Worm (Caenorhabditis elegans) whole organism, L1 larva: ENCODE data around the gene F10E7.2.

ENCODE experiments used
- C04F5.9 ChIP-seq: sonication (generic microtip); optimal IDR thresholded peaks from 2 replicates; lab custom pipeline; 2016; ENCODE audit warnings: missing genetic modification characterization, missing compliant biosample characterization
- C34B4.2 ChIP-seq: sonication (generic microtip); optimal IDR thresholded peaks from 2 replicates; lab custom pipeline; 2017; ENCODE audit warnings: mild to moderate bottlenecking, missing genetic modification characterization, missing compliant biosample characterization
- Y116A8C.19 ChIP-seq: sonication (generic microtip); optimal IDR thresholded peaks from 2 replicates; lab custom pipeline; 2016; ENCODE audit warnings: missing compliant biosample characterization, missing genetic modification characterization, borderline replicate concordance
- alr-1 ChIP-seq: fragments of 200-800 bp; sonication (Bioruptor generic); optimal IDR thresholded peaks from 2 replicates; lab custom pipeline; 2018; ENCODE audit warnings: borderline replicate concordance, mild to moderate bottlenecking, missing genetic modification characterization, missing compliant biosample characterization
- ama-1 ChIP-seq: fragments of 150-350 bp; optimal IDR thresholded peaks from 2 replicates; lab custom pipeline; 2014
- blmp-1 ChIP-seq: fragments of 150-350 bp; optimal IDR thresholded peaks from 2 replicates; lab custom pipeline; 2014; ENCODE audit warnings: missing biosample characterization, missing genetic modification characterization
- ceh-8 ChIP-seq: fragments of 200-800 bp; sonication (Bioruptor generic); optimal IDR thresholded peaks from 2 replicates; lab custom pipeline; 2018; ENCODE audit warnings: mild to moderate bottlenecking, missing genetic modification characterization, moderate library complexity, missing compliant biosample characterization
- ceh-90 ChIP-seq: sonication (generic microtip); optimal IDR thresholded peaks from 2 replicates; lab custom pipeline; 2016; ENCODE audit warnings: missing genetic modification characterization, missing compliant biosample characterization
- dsc-1 ChIP-seq: sonication (generic microtip); optimal IDR thresholded peaks from 2 replicates; lab custom pipeline; 2016; ENCODE audit warnings: mild to moderate bottlenecking, missing genetic modification characterization, missing compliant biosample characterization
- egl-27 ChIP-seq, 2 experiments: fragments of 150-350 bp in 1 of 2; sonication (generic microtip); optimal IDR thresholded peaks; 3 replicates each; lab custom pipeline; 2017 to 2018; ENCODE audit warnings: missing biosample characterization in 2 of 2, missing genetic modification characterization in 2 of 2, missing genetic modification reagents in 2 of 2
- elt-2 ChIP-seq: sonication (generic microtip); optimal IDR thresholded peaks from 2 replicates; lab custom pipeline; 2016; ENCODE audit warnings: missing genetic modification characterization, mild to moderate bottlenecking, inconsistent platforms, missing compliant biosample characterization, missing genetic modification reagents
- fkh-4 ChIP-seq: sonication (generic microtip); optimal IDR thresholded peaks from 2 replicates; lab custom pipeline; 2016; ENCODE audit warnings: missing compliant biosample characterization, missing genetic modification characterization, borderline replicate concordance
- fkh-8 ChIP-seq: sonication (generic microtip); optimal IDR thresholded peaks from 2 replicates; lab custom pipeline; 2016; ENCODE audit warnings: mild to moderate bottlenecking, missing genetic modification characterization, missing compliant biosample characterization
- grh-1 ChIP-seq: fragments of 200-800 bp; sonication (Bioruptor generic); IDR thresholded peaks from 2 replicates; pipeline ENCODE4 v1.3.6; 2022; ENCODE audit warnings: missing genetic modification reagents, missing genetic modification characterization, missing compliant biosample characterization
- hlh-17 ChIP-seq: fragments of 200-800 bp; sonication (Bioruptor generic); optimal IDR thresholded peaks from 2 replicates; lab custom pipeline; 2018; ENCODE audit warnings: missing genetic modification characterization, mild to moderate bottlenecking, missing compliant biosample characterization, moderate library complexity, borderline replicate concordance
- hlh-4 ChIP-seq: sonication (generic microtip); optimal IDR thresholded peaks from 2 replicates; lab custom pipeline; 2016; ENCODE audit warnings: mild to moderate bottlenecking, missing genetic modification characterization, missing compliant biosample characterization
- hpl-2 ChIP-seq: fragments of 150-350 bp; optimal IDR thresholded peaks from 2 replicates; lab custom pipeline; 2014; ENCODE audit warnings: missing biosample characterization, missing genetic modification reagents, missing genetic modification characterization
- lin-35 ChIP-seq, 2 experiments: fragments of 150-350 bp; optimal IDR thresholded peaks; 2 replicates each; lab custom pipeline; 2014; ENCODE audit warnings: missing biosample characterization in 2 of 2, missing genetic modification characterization in 2 of 2, missing genetic modification reagents in 2 of 2
- mef-2 ChIP-seq: fragments of 150-350 bp; optimal IDR thresholded peaks from 2 replicates; lab custom pipeline; 2014; ENCODE audit warnings: missing biosample characterization, missing genetic modification characterization
- nhr-11 ChIP-seq: fragments of 150-350 bp; optimal IDR thresholded peaks from 2 replicates; lab custom pipeline; 2014; ENCODE audit warnings: missing biosample characterization, missing genetic modification characterization
- nhr-12 ChIP-seq: sonication (generic microtip); optimal IDR thresholded peaks from 2 replicates; lab custom pipeline; 2017; ENCODE audit warnings: missing biosample characterization, missing genetic modification characterization
- nhr-19 ChIP-seq: fragments of 200-800 bp; sonication (Bioruptor generic); conservative IDR thresholded peaks from 2 replicates; pipeline ENCODE4 v1.3.6; 2022; ENCODE audit warnings: missing genetic modification characterization, missing compliant biosample characterization
- nhr-237 ChIP-seq: fragments of 150-350 bp; optimal IDR thresholded peaks from 2 replicates; lab custom pipeline; 2014; ENCODE audit warnings: missing biosample characterization, missing genetic modification characterization
- nhr-47 ChIP-seq: sonication (generic microtip); optimal IDR thresholded peaks from 2 replicates; lab custom pipeline; 2016; ENCODE audit warnings: mild to moderate bottlenecking, missing genetic modification characterization, moderate library complexity, missing compliant biosample characterization
- nhr-71 ChIP-seq: sonication (generic microtip); optimal IDR thresholded peaks from 2 replicates; lab custom pipeline; 2016; ENCODE audit warnings: mild to moderate bottlenecking, missing genetic modification characterization, moderate library complexity, missing compliant biosample characterization
- nhr-76 ChIP-seq: sonication (generic microtip); optimal IDR thresholded peaks from 2 replicates; lab custom pipeline; 2017; ENCODE audit warnings: missing biosample characterization, missing genetic modification characterization
- nhr-77 ChIP-seq: fragments of 150-350 bp; optimal IDR thresholded peaks from 2 replicates; lab custom pipeline; 2014; ENCODE audit warnings: missing biosample characterization, missing genetic modification characterization
- nhr-84 ChIP-seq: sonication (generic microtip); optimal IDR thresholded peaks from 2 replicates; lab custom pipeline; 2017; ENCODE audit warnings: missing biosample characterization, missing genetic modification characterization
- nhr-85 ChIP-seq: sonication (generic microtip); peaks from one replicate; lab custom pipeline; 2016; ENCODE audit warnings: missing genetic modification characterization, inconsistent platforms, missing compliant biosample characterization
- nhr-90 ChIP-seq: sonication (generic microtip); optimal IDR thresholded peaks from 2 replicates; lab custom pipeline; 2016; ENCODE audit warnings: mild to moderate bottlenecking, missing genetic modification characterization, missing compliant biosample characterization; ENCODE audit not compliant: poor library complexity
- snpc-4 ChIP-seq: fragments of 150-350 bp; optimal IDR thresholded peaks from 2 replicates; lab custom pipeline; 2014; ENCODE audit warnings: missing biosample characterization, missing genetic modification characterization
- snu-23 ChIP-seq: sonication (generic microtip); optimal IDR thresholded peaks from 2 replicates; lab custom pipeline; 2016; ENCODE audit warnings: missing genetic modification characterization, missing compliant biosample characterization
- sox-4 ChIP-seq: sonication (generic microtip); optimal IDR thresholded peaks from 2 replicates; lab custom pipeline; 2016; ENCODE audit warnings: missing genetic modification characterization, missing compliant biosample characterization
- sptf-1 ChIP-seq: fragments of 150-350 bp; optimal IDR thresholded peaks from 2 replicates; lab custom pipeline; 2014; ENCODE audit warnings: missing biosample characterization, missing genetic modification characterization
- sup-37 ChIP-seq: fragments of 200-800 bp; sonication (Bioruptor generic); optimal IDR thresholded peaks from 2 replicates; lab custom pipeline; 2018; ENCODE audit warnings: mild to moderate bottlenecking, missing genetic modification characterization, missing compliant biosample characterization
- tlp-1 ChIP-seq: fragments of 150-350 bp; optimal IDR thresholded peaks from 2 replicates; lab custom pipeline; 2014; ENCODE audit warnings: missing biosample characterization, missing genetic modification characterization
- unc-86 ChIP-seq: sonication (generic microtip); optimal IDR thresholded peaks from 2 replicates; lab custom pipeline; 2016; ENCODE audit warnings: missing genetic modification characterization, missing compliant biosample characterization
- unc-98 ChIP-seq: fragments of 200-800 bp; sonication (Bioruptor generic); IDR thresholded peaks from 2 replicates; pipeline ENCODE4 v1.3.6; 2022; ENCODE audit warnings: missing genetic modification characterization, missing compliant biosample characterization
- vab-15 ChIP-seq: sonication (generic microtip); optimal IDR thresholded peaks from 2 replicates; lab custom pipeline; 2017; ENCODE audit warnings: missing genotype, mild to moderate bottlenecking, missing genetic modification characterization, missing compliant biosample characterization
- xbp-1 ChIP-seq: sonication (generic microtip); optimal IDR thresholded peaks from 2 replicates; lab custom pipeline; 2016; ENCODE audit warnings: missing genetic modification characterization, missing compliant biosample characterization
- zag-1 ChIP-seq: fragments of 150-350 bp; optimal IDR thresholded peaks from 2 replicates; lab custom pipeline; 2014; ENCODE audit warnings: missing biosample characterization, missing genetic modification characterization
- ztf-4 ChIP-seq: fragments of 150-350 bp; optimal IDR thresholded peaks from 2 replicates; lab custom pipeline; 2014; ENCODE audit warnings: missing biosample characterization, missing genetic modification characterization

F10E7.2 gene

DNA sequence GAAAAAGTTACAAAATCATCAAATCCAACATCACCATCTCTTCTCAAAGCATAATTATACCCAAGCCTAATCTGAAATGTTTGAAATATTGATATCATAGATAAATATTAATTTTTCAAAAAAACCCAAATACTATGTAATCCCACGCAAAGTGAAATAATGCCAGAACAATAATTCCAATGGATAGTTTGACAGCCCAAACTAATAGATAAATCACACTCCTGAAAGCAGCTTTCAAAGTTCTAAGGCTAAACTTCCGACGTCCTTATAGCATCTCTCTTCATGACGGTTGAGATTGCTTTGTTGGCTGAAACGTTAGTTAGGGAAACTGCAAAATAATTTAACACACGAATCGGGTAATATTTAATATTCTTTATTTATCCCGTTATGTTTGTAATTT lies 22.8 kb upstream of the F10E7.2 start:
- TF ChIP-seq nhr-71 (tag; lab: Kevin White, UChicago) (peak; percentile 22), nhr-90 (peak; percentile 0), dsc-1 (tag; lab: Kevin White, UChicago) (no peak)

DNA sequence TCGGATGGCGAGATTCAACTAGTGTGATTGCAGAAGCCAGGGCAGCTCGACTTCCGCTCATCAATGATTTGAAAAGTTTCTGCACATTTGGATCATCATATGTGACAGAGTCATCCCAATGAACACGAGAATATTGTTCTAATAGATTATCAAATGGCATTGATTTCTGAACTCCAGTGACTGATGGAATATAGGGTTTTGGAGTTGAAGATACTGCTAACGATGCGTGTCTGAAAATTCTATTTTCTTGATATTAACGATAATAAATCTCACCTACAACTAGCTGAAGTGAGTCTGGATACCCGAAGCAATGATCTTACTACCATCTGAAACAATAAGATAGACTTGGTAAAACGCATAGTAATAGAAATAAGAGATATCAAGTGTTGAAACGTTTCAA lies 21.2 kb upstream of the F10E7.2 start, which contains the start of gene mmaa-1:
mmaa-1 (minus strand) TSS at position 328 of the 400 bp plus-strand sequence.
- TF ChIP-seq grh-1 (GFP tag; lab: Robert Waterston, UW) (no peak), nhr-71 (tag; lab: Kevin White, UChicago) (peak; percentile 10), egl-27 (tag; optimal IDR thresholded peaks at IDR 0.05; lab: Kevin White, UChicago) (no peak)

DNA sequence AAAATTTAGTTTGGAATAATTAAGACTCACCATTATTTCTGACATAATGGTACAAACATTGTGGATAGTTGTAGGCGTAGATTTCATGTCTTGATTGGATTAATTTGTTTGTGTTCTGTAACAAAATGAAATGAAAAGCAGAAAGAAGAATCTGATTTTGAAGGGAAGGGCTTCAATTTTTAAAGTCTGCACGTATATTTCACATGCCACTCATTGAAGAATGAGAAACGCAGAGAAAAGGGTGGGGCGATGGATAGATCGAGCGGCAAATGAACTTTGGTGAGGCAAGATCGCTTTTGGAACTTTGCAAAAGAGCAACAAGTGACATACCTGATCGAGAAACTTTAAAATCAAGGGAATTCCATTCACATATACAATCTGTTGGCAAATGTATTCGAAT lies 19.8 kb upstream of the F10E7.2 start:
- TF ChIP-seq nhr-11 (tag; lab: Kevin White, UChicago) (no peak), nhr-71 (tag; lab: Kevin White, UChicago) (peak; percentile 21), snu-23 (GFP tag; lab: Kevin White, UChicago) (peak; percentile 22), blmp-1 (tag; lab: Kevin White, UChicago) (peak; percentile 17)

DNA sequence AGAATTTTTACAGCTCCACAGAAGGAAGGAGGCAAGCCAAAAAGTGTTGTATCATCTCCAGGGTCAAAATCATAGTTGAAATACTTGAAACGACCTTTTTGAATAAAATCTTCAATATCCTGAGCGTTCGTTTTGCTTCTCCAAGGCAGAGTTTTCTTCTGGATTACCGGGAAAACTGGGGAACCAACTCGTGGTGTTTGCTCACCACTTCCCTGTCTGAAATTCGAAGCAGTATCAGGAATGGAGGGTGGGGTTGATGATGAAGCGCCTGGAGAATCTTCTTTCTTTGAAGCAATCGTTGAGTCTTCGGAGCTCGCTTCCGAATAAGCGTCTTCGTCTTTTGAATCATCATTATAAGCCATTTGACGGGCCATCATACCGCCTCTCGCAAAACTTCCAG lies 18.9 kb upstream of the F10E7.2 start:
- TF ChIP-seq hpl-2 (GFP tag; lab: Kevin White, UChicago) (no peak), elt-2 (tag; lab: Kevin White, UChicago) (no peak), unc-98 (GFP tag; lab: Robert Waterston, UW) (no peak), nhr-84 (tag; lab: Kevin White, UChicago) (no peak), lin-35 (GFP tag; optimal IDR thresholded peaks at IDR 0.05; lab: Kevin White, UChicago) (no peak), nhr-237 (tag; lab: Kevin White, UChicago) (no peak), xbp-1 (tag; lab: Kevin White, UChicago) (no peak), nhr-85 (tag; lab: Kevin White, UChicago) (no peak), Y116A8C.19 (no peak)
- TF ChIP-seq, all 84 proteins: peak for 0

DNA sequence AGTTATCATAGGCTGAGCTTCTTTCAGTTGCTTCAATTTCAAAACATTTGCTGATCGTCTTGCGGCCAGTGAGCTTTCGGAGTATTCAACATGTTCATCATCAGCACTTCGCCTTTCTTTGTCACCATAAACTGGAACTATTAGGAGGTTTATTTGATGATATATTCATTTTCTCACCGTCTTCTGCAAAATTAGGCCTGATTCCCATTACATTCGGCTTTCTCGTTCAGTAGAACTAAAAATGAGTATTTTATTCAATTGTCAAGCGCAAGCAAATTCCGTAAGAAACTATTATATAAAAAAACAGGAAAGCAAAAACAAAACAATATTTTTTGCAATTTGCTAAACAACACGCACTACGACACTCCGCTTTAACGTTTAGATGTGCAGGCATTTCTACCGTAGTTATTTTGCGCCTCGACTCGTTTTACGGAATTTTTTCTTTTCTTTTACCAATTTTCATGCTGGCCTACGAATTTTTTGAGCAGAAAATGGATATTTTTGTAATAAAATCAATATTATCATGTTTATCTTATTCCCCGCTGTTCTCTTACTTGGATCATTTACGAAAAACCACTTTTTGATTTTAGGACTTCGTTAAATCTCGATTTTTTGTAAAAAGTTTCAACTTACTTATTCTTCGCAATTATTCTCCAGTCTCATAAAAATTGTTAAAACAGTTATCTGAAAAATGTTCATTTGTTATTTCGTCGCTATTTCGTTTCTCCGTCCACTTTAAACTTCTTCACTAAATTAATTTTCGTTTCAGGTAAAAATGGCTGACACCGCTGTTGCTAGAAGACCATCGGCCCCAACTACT lies 17.0 kb upstream of the F10E7.2 start, which contains the start of the genes farl-11 and rpl-33:
farl-11 (minus strand) TSS at position 242 of the 820 bp plus-strand sequence.
rpl-33 (plus strand) TSS at position 770 of the 820 bp plus-strand sequence.
- TF ChIP-seq vab-15 (tag; lab: Kevin White, UChicago), result no peak
- peak; percentile 87 for TF ChIP-seq nhr-71 (tag; lab: Kevin White, UChicago)
- TF ChIP-seq ama-1 (lab: Kevin White, UChicago), result peak; percentile 62
- peak; percentile 77 for TF ChIP-seq nhr-19 (GFP tag; lab: Robert Waterston, UW)
- TF ChIP-seq unc-98 (GFP tag; lab: Robert Waterston, UW), result no peak
- TF ChIP-seq ceh-8 (GFP tag; lab: Kevin White, UChicago), result no peak
- TF ChIP-seq snpc-4, result peak; percentile 73
- no peak for TF ChIP-seq zag-1 (tag; lab: Kevin White, UChicago)
- TF ChIP-seq C34B4.2, result no peak
- TF ChIP-seq hlh-17, result no peak
- no peak for TF ChIP-seq ztf-4 (tag; lab: Kevin White, UChicago)
- peak; percentile 87 for TF ChIP-seq nhr-237 (tag; lab: Kevin White, UChicago)
- peak; percentile 80 for TF ChIP-seq nhr-77 (tag; lab: Kevin White, UChicago)
- peak; percentile 90 for TF ChIP-seq nhr-85 (tag; lab: Kevin White, UChicago)
- no peak for TF ChIP-seq mef-2 (tag; lab: Kevin White, UChicago)
- TF ChIP-seq nhr-47 (tag; lab: Kevin White, UChicago), result peak; percentile 83
- peak; percentile 58 for TF ChIP-seq C04F5.9 (tag; lab: Kevin White, UChicago)
- TF ChIP-seq unc-86 (tag; lab: Kevin White, UChicago), result peak; percentile 68
- no peak for TF ChIP-seq fkh-4
- no peak for TF ChIP-seq alr-1 (tag; lab: Kevin White, UChicago)
- TF ChIP-seq sox-4, result peak; percentile 45
- TF ChIP-seq Y116A8C.19, result no peak
- TF ChIP-seq fkh-8 (tag; lab: Kevin White, UChicago), result peak; percentile 85
- no peak for TF ChIP-seq hlh-4 (tag; lab: Kevin White, UChicago)
- TF ChIP-seq blmp-1 (tag; lab: Kevin White, UChicago), result peak; percentile 84
- no peak for TF ChIP-seq sptf-1 (tag; lab: Kevin White, UChicago)
- TF ChIP-seq ceh-90 (tag; lab: Kevin White, UChicago), result no peak
- TF ChIP-seq snu-23 (GFP tag; lab: Kevin White, UChicago), result peak; percentile 92
- TF ChIP-seq elt-2 (tag; lab: Kevin White, UChicago), result peak; percentile 15
- TF ChIP-seq nhr-12 (tag; lab: Kevin White, UChicago), result no peak
- no peak for TF ChIP-seq sup-37
- TF ChIP-seq nhr-76 (tag; lab: Kevin White, UChicago), result no peak
- no peak for TF ChIP-seq tlp-1 (tag; lab: Kevin White, UChicago)
